Fruit fly (Drosophila melanogaster): ENCODE data around the gene noc.

noc gene

dm6 chr2L:14461066-14461465, 29.6 kb upstream of the noc start (continued):
- TF ChIP-seq jing (GFP tag; optimal IDR thresholded peaks at IDR 0.05) (peak; percentile 57), CG3838 (GFP tag; optimal IDR thresholded peaks at IDR 0.05) (peak; percentile 68), CG10267 (tag; optimal IDR thresholded peaks at IDR 0.05) (peak; percentile 83), CG10431 (GFP tag; optimal IDR thresholded peaks at IDR 0.05) (peak; percentile 4), her (GFP tag; optimal IDR thresholded peaks at IDR 0.05) (peak; percentile 77), bbx (GFP tag; IDR thresholded peaks at IDR 0.05; ENCODE audit: partially characterized antibody) (no peak), schlank (tag; optimal IDR thresholded peaks at IDR 0.05) (no peak), CG7839 (tag; optimal IDR thresholded peaks at IDR 0.05) (peak; percentile 84), pnt (GFP tag; optimal IDR thresholded peaks at IDR 0.05) (peak; percentile 59), Atf3 (GFP tag; optimal IDR thresholded peaks at IDR 0.05) (peak; percentile 74), CG8089 (GFP tag; optimal IDR thresholded peaks at IDR 0.05) (peak; percentile 83), CG15073 (GFP tag; optimal IDR thresholded peaks at IDR 0.05) (no peak), CG18262 (tag; optimal IDR thresholded peaks at IDR 0.05) (peak; percentile 87), tna (GFP tag; IDR thresholded peaks at IDR 0.05; ENCODE audit: partially characterized antibody) (no peak), phol (tag; optimal IDR thresholded peaks at IDR 0.05) (peak; percentile 76), ase (GFP tag; IDR thresholded peaks at IDR 0.05) (0 out of 3 replicates have a peak, but pooled peaks have one; percentile 28), CG34422 (GFP tag; IDR thresholded peaks at IDR 0.05) (peak; percentile 78), Dref (GFP tag; IDR thresholded peaks at IDR 0.05) (no peak), Ptx1 (GFP tag; IDR thresholded peaks at IDR 0.05) (peak; percentile 82), Ets65A (GFP tag) (peak; percentile 96), cwo (GFP tag; optimal IDR thresholded peaks at IDR 0.05) (peak; percentile 26), CG11398 (GFP tag; optimal IDR thresholded peaks at IDR 0.05) (peak; percentile 78), tll (GFP tag; optimal IDR thresholded peaks at IDR 0.05) (peak in 1 of 2 experiments; percentile 43), CG14860 (GFP tag; IDR thresholded peaks at IDR 0.05; ENCODE audit: partially characterized antibody) (no peak), CG12104 (GFP tag; optimal IDR thresholded peaks at IDR 0.05) (peak; percentile 76), CG12769 (tag; optimal IDR thresholded peaks at IDR 0.05) (peak; percentile 73), CG12236 (GFP tag; optimal IDR thresholded peaks at IDR 0.05) (peak; percentile 87), NC2β (GFP tag; optimal IDR thresholded peaks at IDR 0.05) (peak; percentile 82), CG14441 (GFP tag; IDR thresholded peaks at IDR 0.05) (peak; percentile 71), insv (GFP tag; optimal IDR thresholded peaks at IDR 0.05) (no peak), CG11093 (GFP tag; IDR thresholded peaks at IDR 0.05) (peak; percentile 74), CG31224 (GFP tag; IDR thresholded peaks at IDR 0.05) (peak; percentile 62), Atf-2 (GFP tag; optimal IDR thresholded peaks at IDR 0.05) (peak; percentile 79), CG10321 (GFP tag; IDR thresholded peaks at IDR 0.05) (peak; percentile 45; the same call in 1 of the 2 replicates), CG11456 (GFP tag; IDR thresholded peaks at IDR 0.05) (peak; percentile 64; the same call in 1 of the 3 replicates), CG6254 (GFP tag; optimal IDR thresholded peaks at IDR 0.05) (peak; percentile 57), dmrt99B (tag; optimal IDR thresholded peaks at IDR 0.05) (peak; percentile 82), maf-S (GFP tag; optimal IDR thresholded peaks at IDR 0.05) (peak; percentile 61), Kr (GFP tag; optimal IDR thresholded peaks at IDR 0.05) (peak; percentile 70), CG13296 (GFP tag; optimal IDR thresholded peaks at IDR 0.05) (peak; percentile 20), ftz-f1 (GFP tag; optimal IDR thresholded peaks at IDR 0.05) (no peak), hbn (GFP tag; IDR thresholded peaks at IDR 0.05; ENCODE audit: partially characterized antibody) (no peak), CG12744 (GFP tag; optimal IDR thresholded peaks at IDR 0.05) (peak; percentile 80), sens (GFP tag) (peak; percentile 90), gsb-n (tag; optimal IDR thresholded peaks at IDR 0.05) (peak; percentile 82), lilli (GFP tag; optimal IDR thresholded peaks at IDR 0.05) (peak; percentile 81), bcd (GFP tag; optimal IDR thresholded peaks at IDR 0.05) (peak; percentile 66), CG17912 (GFP tag; optimal IDR thresholded peaks at IDR 0.05) (no peak), lab (GFP tag; optimal IDR thresholded peaks at IDR 0.05) (peak; percentile 55), Dip2 (GFP tag; IDR thresholded peaks at IDR 0.05) (no peak), shn (GFP tag; optimal IDR thresholded peaks at IDR 0.05) (peak; percentile 72)

All from whole organism, embryonic.